3 worm cellular contexts compared by ENCODE assay signal in genomic region chrIV:3864944-3865343, ce11.
TF ChIP-seq lines count a peak whose summit lies in the region.

Gene aat-8, minus strand, starts transcription at chrIV:3865044.

TF ChIP-seq in whole organism, L1 larva, 84 proteins besides CTCF, POLR2A, EP300 and RAD21:
- peak; percentile 12 for TF ChIP-seq nhr-85 (tag; lab: Kevin White, UChicago)
- no peak for TF ChIP-seq nhr-76 (tag; optimal IDR thresholded peaks at IDR 0.05; lab: Kevin White, UChicago)
- TF ChIP-seq nhr-47 (tag; optimal IDR thresholded peaks at IDR 0.05; lab: Kevin White, UChicago): no peak

TF ChIP-seq in whole organism, L3 larva, 47 proteins besides CTCF, POLR2A, EP300 and RAD21:
- TF ChIP-seq nhr-76 (tag; optimal IDR thresholded peaks at IDR 0.05; lab: Kevin White, UChicago) (no peak), nhr-67 (tag; optimal IDR thresholded peaks at IDR 0.05; lab: Kevin White, UChicago) (peak; percentile 30)

TF ChIP-seq in whole organism, L4 larva, 104 proteins besides CTCF, POLR2A, EP300 and RAD21:
- TF ChIP-seq ZK546.5 (tag; optimal IDR thresholded peaks at IDR 0.05; lab: Kevin White, UChicago): no peak
- peak; percentile 0 for TF ChIP-seq aha-1 (tag; lab: Kevin White, UChicago)

Comparison
In these comparisons a context has a peak if more than half of its experiments do, and no peak if none do; other contexts are left out.
1. Of the 29 proteins assayed by ChIP-seq in both whole organism, L4 larva and whole organism, L1 larva: peak only in whole organism, L4 larva: aha-1; only in whole organism, L1 larva: none; in both: none; in neither: 28.